Fruit fly (Drosophila melanogaster) whole organism, embryonic: ENCODE measurements around the gene CG2794.

Source experiments
- B-H1 ChIP-seq: fragments of 200-800 bp; sonication (Bioruptor generic); IDR thresholded peaks from 3 replicates; pipeline ENCODE4 v1.3.6; 2022; ENCODE audit warnings: missing biosample characterization, missing genetic modification characterization
- BtbVII ChIP-seq: fragments of 200-800 bp; sonication (Bioruptor generic); optimal IDR thresholded peaks from 3 replicates; lab custom pipeline; 2017; ENCODE audit warnings: missing biosample characterization, mild to moderate bottlenecking, missing genetic modification characterization
- Bteb2 ChIP-seq: fragments of 200-800 bp; sonication (Bioruptor generic); optimal IDR thresholded peaks from 2 replicates; lab custom pipeline; 2016; ENCODE audit warnings: missing biosample characterization, missing genetic modification characterization
- CG10209 ChIP-seq: fragments of 200-800 bp; sonication (Bioruptor generic); optimal IDR thresholded peaks from 3 replicates; lab custom pipeline; 2017; ENCODE audit warnings: missing biosample characterization, mild to moderate bottlenecking, missing genetic modification characterization, missing genetic modification reagents
- CG10267 ChIP-seq: fragments of 200-800 bp; sonication (Bioruptor generic); optimal IDR thresholded peaks from 2 replicates; lab custom pipeline; 2018; ENCODE audit warnings: missing biosample characterization, mild to moderate bottlenecking, missing genetic modification characterization, moderate library complexity
- CG10274 ChIP-seq: fragments of 200-800 bp; sonication (Bioruptor generic); optimal IDR thresholded peaks from 3 replicates; lab custom pipeline; 2017; ENCODE audit warnings: missing biosample characterization, mild to moderate bottlenecking, missing genetic modification characterization
- CG10565 ChIP-seq: fragments of 200-800 bp; sonication (Bioruptor generic); optimal IDR thresholded peaks from 3 replicates; lab custom pipeline; 2016; ENCODE audit warnings: missing biosample characterization, mild to moderate bottlenecking, missing genetic modification characterization
- CG12299 ChIP-seq: fragments of 200-800 bp; sonication (Bioruptor generic); optimal IDR thresholded peaks from 2 replicates; lab custom pipeline; 2018; ENCODE audit warnings: missing biosample characterization, mild to moderate bottlenecking, missing genetic modification characterization
- CG16779 ChIP-seq: fragments of 200-800 bp; sonication (Bioruptor generic); IDR thresholded peaks from 2 replicates; pipeline ENCODE4 v1.3.6; 2022; ENCODE audit warnings: missing biosample characterization, missing genetic modification characterization
- CG16813 ChIP-seq: fragments of 200-800 bp; sonication (Bioruptor generic); IDR thresholded peaks from 3 replicates; pipeline ENCODE4 v1.3.6; 2022; ENCODE audit warnings: missing biosample characterization, missing genetic modification characterization; ENCODE audit not compliant: partially characterized antibody
- CG1792 ChIP-seq: fragments of 200-800 bp; sonication (Bioruptor generic); optimal IDR thresholded peaks from 2 replicates; lab custom pipeline; 2016; ENCODE audit warnings: missing biosample characterization, missing genetic modification characterization
- CG18262 ChIP-seq: fragments of 200-800 bp; optimal IDR thresholded peaks from 3 replicates; lab custom pipeline; 2019; ENCODE audit warnings: missing biosample characterization, mild to moderate bottlenecking, missing genetic modification characterization, moderate library complexity
- CG18764 ChIP-seq: fragments of 200-800 bp; sonication (Bioruptor generic); optimal IDR thresholded peaks from 3 replicates; lab custom pipeline; 2016; ENCODE audit warnings: missing biosample characterization, missing genetic modification characterization
- CG2678 ChIP-seq: fragments of 200-800 bp; sonication (Bioruptor generic); optimal IDR thresholded peaks from 3 replicates; lab custom pipeline; 2019; ENCODE audit warnings: missing biosample characterization, mild to moderate bottlenecking, missing genetic modification characterization, moderate library complexity
- CG31365 ChIP-seq: fragments of 200-800 bp; sonication (Bioruptor generic); optimal IDR thresholded peaks from 2 replicates; lab custom pipeline; 2018; ENCODE audit warnings: missing biosample characterization, mild to moderate bottlenecking, missing genetic modification characterization
- CG31388 ChIP-seq: fragments of 200-800 bp; sonication (Bioruptor generic); optimal IDR thresholded peaks from 2 replicates; lab custom pipeline; 2016; ENCODE audit warnings: missing biosample characterization, missing genetic modification characterization
- CG4617 ChIP-seq: fragments of 200-800 bp; sonication (Bioruptor generic); optimal IDR thresholded peaks from 3 replicates; lab custom pipeline; 2016; ENCODE audit warnings: missing biosample characterization, missing genetic modification characterization, borderline replicate concordance
- CG5245 ChIP-seq: fragments of 200-800 bp; sonication (Bioruptor generic); optimal IDR thresholded peaks from 3 replicates; lab custom pipeline; 2016; ENCODE audit warnings: missing biosample characterization, missing genetic modification characterization
- CG9609 ChIP-seq: fragments of 200-800 bp; sonication (Bioruptor generic); optimal IDR thresholded peaks from 3 replicates; lab custom pipeline; 2016; ENCODE audit warnings: missing biosample characterization, missing genetic modification characterization
- Drgx ChIP-seq: fragments of 200-800 bp; sonication (Bioruptor generic); IDR thresholded peaks from 2 replicates; pipeline ENCODE4 v1.3.6; 2022; ENCODE audit warnings: missing biosample characterization, missing genetic modification characterization
- E2f1 ChIP-seq: fragments of 200-800 bp; sonication (Bioruptor generic); IDR thresholded peaks from 2 replicates; pipeline ENCODE4 v1.3.6; 2022; ENCODE audit warnings: missing biosample characterization, missing genetic modification characterization
- Ets97D ChIP-seq: fragments of 200-800 bp; sonication (Bioruptor generic); optimal IDR thresholded peaks from 3 replicates; lab custom pipeline; 2016; ENCODE audit warnings: missing biosample characterization, missing genetic modification characterization
- Fer3 ChIP-seq: fragments of 200-800 bp; sonication (Bioruptor generic); optimal IDR thresholded peaks from 2 replicates; lab custom pipeline; 2018; ENCODE audit warnings: missing biosample characterization, mild to moderate bottlenecking, missing genetic modification characterization, moderate library complexity
- H2.0 ChIP-seq: fragments of 200-800 bp; sonication (Bioruptor generic); IDR thresholded peaks from 2 replicates; pipeline ENCODE4 v1.3.6; 2022; ENCODE audit warnings: missing biosample characterization, missing genetic modification characterization
- Hey ChIP-seq: fragments of 200-800 bp; sonication (Bioruptor generic); optimal IDR thresholded peaks from 3 replicates; lab custom pipeline; 2018; ENCODE audit warnings: missing biosample characterization, mild to moderate bottlenecking, missing genetic modification characterization
- Hr51 ChIP-seq, 2 experiments: fragments of 200-800 bp; sonication (Bioruptor generic); optimal IDR thresholded peaks; 2 replicates in 1 of 2; 3 replicates in 1 of 2; lab custom pipeline; 2016 to 2018; ENCODE audit warnings: missing biosample characterization in 2 of 2, missing genetic modification characterization in 2 of 2, mild to moderate bottlenecking in 1 of 2, moderate library complexity in 1 of 2
- MESR4 ChIP-seq: fragments of 200-800 bp; sonication (Bioruptor generic); optimal IDR thresholded peaks from 2 replicates; lab custom pipeline; 2018; ENCODE audit warnings: missing biosample characterization, mild to moderate bottlenecking, missing genetic modification characterization, moderate library complexity
- MTF-1 ChIP-seq: fragments of 200-800 bp; sonication (Bioruptor generic); optimal IDR thresholded peaks from 2 replicates; lab custom pipeline; 2018; ENCODE audit warnings: missing biosample characterization, mild to moderate bottlenecking, missing genetic modification characterization, borderline replicate concordance
- NC2β ChIP-seq: fragments of 200-800 bp; sonication (Bioruptor generic); optimal IDR thresholded peaks from 2 replicates; lab custom pipeline; 2016; ENCODE audit warnings: missing biosample characterization, missing genetic modification characterization
- PHDP ChIP-seq: fragments of 200-800 bp; sonication (Bioruptor generic); optimal IDR thresholded peaks from 3 replicates; lab custom pipeline; 2018; ENCODE audit warnings: missing biosample characterization, mild to moderate bottlenecking, missing genetic modification characterization, moderate library complexity
- Taf1 ChIP-seq: fragments of 200-800 bp; sonication (Bioruptor generic); IDR thresholded peaks from 2 replicates; pipeline ENCODE4 v1.3.6; 2022; ENCODE audit warnings: missing biosample characterization, missing genetic modification characterization
- bcd ChIP-seq: fragments of 200-800 bp; sonication (Bioruptor generic); optimal IDR thresholded peaks from 2 replicates; lab custom pipeline; 2017; ENCODE audit warnings: missing biosample characterization, mild to moderate bottlenecking, missing genetic modification characterization
- ci ChIP-seq: fragments of 200-800 bp; sonication (Bioruptor generic); IDR thresholded peaks from 3 replicates; pipeline ENCODE4 v1.3.6; 2022; ENCODE audit warnings: missing biosample characterization, missing genetic modification characterization
- da ChIP-seq: fragments of 200-800 bp; sonication (Bioruptor generic); optimal IDR thresholded peaks from 2 replicates; lab custom pipeline; 2016; ENCODE audit warnings: missing biosample characterization, missing genetic modification characterization
- dimm ChIP-seq: fragments of 200-800 bp; sonication (Bioruptor generic); IDR thresholded peaks from 2 replicates; pipeline ENCODE4 v1.3.6; 2022; ENCODE audit warnings: missing biosample characterization, missing genetic modification characterization
- disco-r ChIP-seq: fragments of 200-800 bp; sonication (Bioruptor generic); optimal IDR thresholded peaks from 2 replicates; lab custom pipeline; 2016; ENCODE audit warnings: missing biosample characterization, missing genetic modification characterization
- dysf ChIP-seq: fragments of 200-800 bp; sonication (Bioruptor generic); IDR thresholded peaks from 3 replicates; pipeline ENCODE4 v1.3.6; 2022; ENCODE audit warnings: missing biosample characterization, missing genetic modification characterization
- gfzf ChIP-seq: fragments of 200-800 bp; sonication (Bioruptor generic); optimal IDR thresholded peaks from 2 replicates; lab custom pipeline; 2016; ENCODE audit warnings: missing biosample characterization, mild to moderate bottlenecking, missing genetic modification characterization, moderate library complexity
- grn ChIP-seq: fragments of 200-800 bp; sonication (Bioruptor generic); optimal IDR thresholded peaks from 3 replicates; lab custom pipeline; 2017; ENCODE audit warnings: missing biosample characterization, missing genetic modification characterization
- gt ChIP-seq: fragments of 200-800 bp; sonication (Bioruptor generic); IDR thresholded peaks from 2 replicates; pipeline ENCODE4 v1.3.6; 2022; ENCODE audit warnings: missing biosample characterization, missing genetic modification characterization
- h ChIP-seq: fragments of >200 bp; optimal IDR thresholded peaks from 2 replicates; lab custom pipeline; 2017
- lab ChIP-seq: fragments of 200-800 bp; sonication (Bioruptor generic); optimal IDR thresholded peaks from 3 replicates; lab custom pipeline; 2017; ENCODE audit warnings: missing biosample characterization, missing genetic modification characterization, mild to moderate bottlenecking, moderate library complexity, missing genetic modification reagents
- lov ChIP-seq, 2 experiments: fragments of 200-800 bp in 1 of 2; fragments of >200 bp in 1 of 2; sonication (Bioruptor generic) in 1 of 2; IDR thresholded peaks in 1 of 2; optimal IDR thresholded peaks in 1 of 2; 2 replicates in 1 of 2; 3 replicates in 1 of 2; pipeline versions ENCODE4 v1.3.6 to Lab custom; 2017 to 2022; ENCODE audit warnings: missing biosample characterization in 1 of 2, missing genetic modification characterization in 1 of 2
- pfk ChIP-seq: fragments of 200-800 bp; sonication (Bioruptor generic); optimal IDR thresholded peaks from 2 replicates; lab custom pipeline; 2018; ENCODE audit warnings: missing biosample characterization, mild to moderate bottlenecking, missing genetic modification characterization, moderate library complexity
- row ChIP-seq: fragments of 200-800 bp; sonication (Bioruptor generic); IDR thresholded peaks from 3 replicates; pipeline ENCODE4 v1.3.6; 2022; ENCODE audit warnings: missing biosample characterization, missing genetic modification characterization
- sisA ChIP-seq: fragments of 200-800 bp; sonication (Bioruptor generic); IDR thresholded peaks from 2 replicates; pipeline ENCODE4 v1.3.6; 2022; ENCODE audit warnings: missing biosample characterization, missing genetic modification characterization
- tap ChIP-seq: fragments of 200-800 bp; optimal IDR thresholded peaks from 3 replicates; lab custom pipeline; 2019; ENCODE audit warnings: missing biosample characterization, mild to moderate bottlenecking, missing genetic modification characterization, moderate library complexity
- wek ChIP-seq: fragments of 200-800 bp; sonication (Bioruptor generic); optimal IDR thresholded peaks from 3 replicates; lab custom pipeline; 2018; ENCODE audit warnings: missing biosample characterization, mild to moderate bottlenecking, missing genetic modification characterization, moderate library complexity

The CG2794 gene

DNA sequence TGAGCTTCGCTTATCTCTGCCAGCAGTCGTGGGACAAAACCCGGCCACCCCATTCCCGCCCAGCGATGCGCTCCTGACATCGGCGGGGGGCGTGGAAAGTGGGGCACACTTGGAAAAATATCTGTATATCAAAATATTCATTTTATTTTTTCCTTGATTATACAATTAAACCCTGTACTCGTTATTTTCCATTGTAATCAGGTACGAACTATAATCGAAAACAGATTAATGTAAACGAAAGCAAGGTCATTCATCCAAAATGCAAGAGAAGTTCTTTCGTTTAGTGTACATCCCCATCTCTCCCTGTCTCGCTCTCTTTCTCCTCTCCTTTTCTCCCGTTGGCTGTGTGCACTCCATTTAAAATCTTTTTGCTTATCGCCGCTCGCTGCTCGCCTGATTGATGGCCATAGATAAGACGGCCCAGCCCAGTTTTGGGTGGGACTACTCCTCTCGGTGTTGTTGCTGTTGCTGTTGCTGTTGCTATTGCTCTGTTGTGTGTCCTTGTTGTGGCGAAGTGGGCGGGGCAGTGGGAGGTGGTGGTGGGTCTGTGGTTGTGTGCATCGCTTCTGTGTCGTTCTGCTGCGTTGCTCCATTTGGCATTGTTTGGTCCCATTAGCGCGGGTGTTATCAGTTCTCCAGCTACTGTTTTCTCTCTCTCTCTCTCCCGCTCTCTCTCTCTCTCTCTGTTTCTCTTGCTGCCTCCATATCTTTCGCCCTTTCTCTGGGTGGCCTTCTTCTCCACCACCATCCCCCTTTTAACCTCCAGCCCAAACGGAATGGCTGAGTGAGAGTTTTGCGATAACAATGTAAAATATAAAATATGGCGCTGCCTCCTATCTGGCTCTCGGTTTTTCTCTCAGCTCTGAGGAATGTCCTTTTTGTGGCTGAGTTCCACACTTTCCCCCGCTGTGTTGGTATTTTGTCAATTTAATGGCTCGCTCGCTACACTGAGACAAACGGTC is 47.6 kb upstream of the CG2794 start (continued):
- TF ChIP-seq MESR4: peak; percentile 10
- TF ChIP-seq CG31388: no peak
- TF ChIP-seq ci (GFP tag; lab: Robert Waterston, UW): peak; percentile 93
- TF ChIP-seq Hr51 (GFP tag; optimal IDR thresholded peaks at IDR 0.05; lab: Kevin White, UChicago): peak; percentile 25 to 74
- TF ChIP-seq CG10274: no peak
- peak; percentile 77 for TF ChIP-seq dysf
- peak; percentile 4 for TF ChIP-seq Hey
- peak; percentile 85 for TF ChIP-seq PHDP (tag; lab: Kevin White, UChicago)
- peak; percentile 37 for TF ChIP-seq da (GFP tag; lab: Kevin White, UChicago)
- TF ChIP-seq CG18262 (tag; lab: Kevin White, UChicago): peak; percentile 84
- TF ChIP-seq pfk (GFP tag; lab: Kevin White, UChicago): no peak
- peak; percentile 54 for TF ChIP-seq CG12299 (tag; lab: Kevin White, UChicago)
- no peak; the same call in 1 of the 2 replicates for TF ChIP-seq CG16779 (GFP tag; lab: Robert Waterston, UW)
- peak; percentile 50 for TF ChIP-seq H2.0 (GFP tag; lab: Robert Waterston, UW)
- TF ChIP-seq row: peak; percentile 88
- peak; percentile 22 for TF ChIP-seq CG1792 (GFP tag; lab: Kevin White, UChicago)
- no peak for TF ChIP-seq wek (GFP tag; lab: Kevin White, UChicago)
- TF ChIP-seq CG2678 (tag; lab: Kevin White, UChicago): peak; percentile 87
- peak; percentile 22 for TF ChIP-seq Bteb2 (GFP tag; lab: Kevin White, UChicago)
- TF ChIP-seq lab (GFP tag; lab: Kevin White, UChicago): peak; percentile 90
- TF ChIP-seq Taf1: peak; percentile 51
- TF ChIP-seq Fer3: peak; percentile 64
- peak; percentile 67 for TF ChIP-seq CG10209 (GFP tag; lab: Kevin White, UChicago)
- TF ChIP-seq Ets97D (GFP tag; lab: Kevin White, UChicago): no peak
- TF ChIP-seq CG31365 (tag; lab: Kevin White, UChicago): peak; percentile 45
- TF ChIP-seq lov (optimal IDR thresholded peaks at IDR 0.05; lab: Kevin White, UChicago): no peak
- peak; percentile 42; the same call in 1 of the 3 replicates for TF ChIP-seq lov (GFP tag; IDR thresholded peaks at IDR 0.05; lab: Robert Waterston, UW)
- TF ChIP-seq gt (GFP tag; lab: Robert Waterston, UW): peak; percentile 47; the same call in 1 of the 2 replicates
- TF ChIP-seq CG5245 (GFP tag; lab: Kevin White, UChicago): peak; percentile 72
- no peak for TF ChIP-seq CG10565 (GFP tag; lab: Kevin White, UChicago)
- peak; percentile 64 for TF ChIP-seq B-H1 (GFP tag; lab: Robert Waterston, UW)
- TF ChIP-seq CG18764 (GFP tag; lab: Kevin White, UChicago): peak; percentile 49
- TF ChIP-seq CG16813: no peak
- peak; percentile 43 for TF ChIP-seq CG9609 (GFP tag; lab: Kevin White, UChicago)
- TF ChIP-seq NC2β: peak; percentile 67
- peak; percentile 82 for TF ChIP-seq sisA
- TF ChIP-seq E2f1 (GFP tag; lab: Robert Waterston, UW): peak; percentile 67
- peak; percentile 83 for TF ChIP-seq tap (tag; lab: Kevin White, UChicago)
- TF ChIP-seq dimm (GFP tag; lab: Robert Waterston, UW): peak; percentile 32; the same call in 1 of the 2 replicates
- no peak for TF ChIP-seq h (lab: Kevin White, UChicago)
- TF ChIP-seq CG4617 (GFP tag; lab: Kevin White, UChicago): peak; percentile 19
- peak; percentile 98 for TF ChIP-seq grn (GFP tag; lab: Kevin White, UChicago)
- no peak for TF ChIP-seq gfzf
- TF ChIP-seq bcd (GFP tag; lab: Kevin White, UChicago): peak; percentile 80
- TF ChIP-seq MTF-1 (GFP tag; lab: Kevin White, UChicago): peak; percentile 60
- peak; percentile 73 for TF ChIP-seq CG10267 (tag; lab: Kevin White, UChicago)
- TF ChIP-seq Drgx: peak; percentile 61
- no peak for TF ChIP-seq disco-r
- TF ChIP-seq BtbVII (GFP tag; lab: Kevin White, UChicago): peak; percentile 65
